Worm (Caenorhabditis elegans) whole organism, L2 larva: Measurements from ENCODE around the gene F10B5.3.
A peak's percentile ranks its signal among the peaks of the same experiment; 100 is the strongest.

Source experiments
- C34F6.9 ChIP-seq: fragments of 150-350 bp; optimal IDR thresholded peaks from 2 replicates; lab custom pipeline; 2014; ENCODE audit warnings: missing biosample characterization, missing genetic modification characterization
- F13H6.1 ChIP-seq: sonication (generic microtip); optimal IDR thresholded peaks from 2 replicates; lab custom pipeline; 2016; ENCODE audit warnings: missing genetic modification characterization, missing compliant biosample characterization
- R02D3.7 ChIP-seq: fragments of 150-350 bp; optimal IDR thresholded peaks from 2 replicates; lab custom pipeline; 2014; ENCODE audit warnings: missing biosample characterization, missing genetic modification characterization
- Y55F3AM.14 ChIP-seq: fragments of 200-800 bp; sonication (Bioruptor generic); optimal IDR thresholded peaks from 2 replicates; lab custom pipeline; 2018; ENCODE audit warnings: mild to moderate bottlenecking, missing genetic modification characterization, missing compliant biosample characterization
- ZK546.5 ChIP-seq: sonication (generic microtip); optimal IDR thresholded peaks from 2 replicates; lab custom pipeline; 2017; ENCODE audit warnings: missing biosample characterization, missing genetic modification characterization
- alr-1 ChIP-seq: fragments of 150-350 bp; optimal IDR thresholded peaks from 2 replicates; lab custom pipeline; 2014; ENCODE audit warnings: missing biosample characterization, missing genetic modification characterization
- aly-2 ChIP-seq: fragments of 150-350 bp; optimal IDR thresholded peaks from 2 replicates; lab custom pipeline; 2014; ENCODE audit warnings: missing biosample characterization, missing genetic modification characterization
- ama-1 ChIP-seq: fragments of 150-350 bp; optimal IDR thresholded peaks from 2 replicates; lab custom pipeline; 2018; ENCODE audit warnings: inconsistent platforms
- blmp-1 ChIP-seq: sonication (generic microtip); optimal IDR thresholded peaks from 2 replicates; lab custom pipeline; 2017; ENCODE audit warnings: missing genetic modification characterization, mild to moderate bottlenecking, missing compliant biosample characterization, antibody characterized with exemption, moderate library complexity; ENCODE audit not compliant: insufficient read depth
- ceh-16 ChIP-seq: fragments of 150-350 bp; optimal IDR thresholded peaks from 2 replicates; lab custom pipeline; 2014; ENCODE audit warnings: missing biosample characterization, missing genetic modification characterization
- ceh-82 ChIP-seq: fragments of 150-350 bp; optimal IDR thresholded peaks from 2 replicates; lab custom pipeline; 2014; ENCODE audit warnings: missing biosample characterization, missing genetic modification characterization
- crh-2 ChIP-seq: sonication (generic microtip); optimal IDR thresholded peaks from 2 replicates; lab custom pipeline; 2017; ENCODE audit warnings: missing biosample characterization, missing genetic modification characterization
- dmd-4 ChIP-seq: sonication (generic microtip); optimal IDR thresholded peaks from 2 replicates; lab custom pipeline; 2017; ENCODE audit warnings: missing biosample characterization, missing genetic modification characterization
- egl-27 ChIP-seq: sonication (generic microtip); optimal IDR thresholded peaks from 3 replicates; lab custom pipeline; 2017; ENCODE audit warnings: missing biosample characterization, missing genetic modification reagents, missing genetic modification characterization
- elt-1 ChIP-seq: fragments of 150-350 bp; optimal IDR thresholded peaks from 2 replicates; lab custom pipeline; 2014; ENCODE audit warnings: missing biosample characterization, missing genetic modification characterization
- elt-3 ChIP-seq: sonication (generic microtip); optimal IDR thresholded peaks from 2 replicates; lab custom pipeline; 2017; ENCODE audit warnings: missing biosample characterization, missing genetic modification characterization
- fos-1 ChIP-seq: fragments of 150-350 bp; optimal IDR thresholded peaks from 2 replicates; lab custom pipeline; 2014; ENCODE audit warnings: missing biosample characterization, missing genetic modification characterization
- gmeb-1 ChIP-seq: fragments of 150-350 bp; optimal IDR thresholded peaks from 2 replicates; lab custom pipeline; 2014; ENCODE audit warnings: missing biosample characterization, missing genetic modification characterization
- lin-11 ChIP-seq: fragments of 150-350 bp; sonication (generic microtip); optimal IDR thresholded peaks from 2 replicates; lab custom pipeline; 2014; ENCODE audit warnings: missing biosample characterization, missing genetic modification characterization, inconsistent platforms, mixed read lengths
- lin-13 ChIP-seq: fragments of 150-350 bp; optimal IDR thresholded peaks from 2 replicates; lab custom pipeline; 2014; ENCODE audit warnings: missing biosample characterization, missing genetic modification reagents, missing genetic modification characterization
- lin-39 ChIP-seq: fragments of 150-350 bp; optimal IDR thresholded peaks from 2 replicates; lab custom pipeline; 2014; ENCODE audit warnings: missing biosample characterization, missing genetic modification reagents, missing genetic modification characterization
- lsy-2 ChIP-seq, 2 experiments: fragments of 150-350 bp in 1 of 2; sonication (generic microtip) in 1 of 2; optimal IDR thresholded peaks; 2 replicates each; lab custom pipeline; 2014 to 2017; ENCODE audit warnings: missing biosample characterization in 2 of 2, missing genetic modification characterization in 2 of 2
- mab-5 ChIP-seq: fragments of 150-350 bp; optimal IDR thresholded peaks from 2 replicates; lab custom pipeline; 2014; ENCODE audit warnings: missing biosample characterization, missing genetic modification characterization
- mbf-1 ChIP-seq: sonication (generic microtip); optimal IDR thresholded peaks from 2 replicates; lab custom pipeline; 2017; ENCODE audit warnings: missing biosample characterization, missing genetic modification characterization
- mdl-1 ChIP-seq, 2 experiments: fragments of 150-350 bp in 1 of 2; sonication (generic microtip) in 1 of 2; optimal IDR thresholded peaks; 2 replicates each; lab custom pipeline; 2017; ENCODE audit warnings: missing biosample characterization in 2 of 2, missing genetic modification characterization in 2 of 2
- nhr-10 ChIP-seq: sonication (generic microtip); optimal IDR thresholded peaks from 2 replicates; lab custom pipeline; 2017; ENCODE audit warnings: missing biosample characterization, missing genetic modification characterization
- nhr-11 ChIP-seq: fragments of 150-350 bp; optimal IDR thresholded peaks from 2 replicates; lab custom pipeline; 2014; ENCODE audit warnings: missing biosample characterization, missing genetic modification characterization
- nhr-12 ChIP-seq: fragments of 150-350 bp; optimal IDR thresholded peaks from 2 replicates; lab custom pipeline; 2014; ENCODE audit warnings: missing biosample characterization, missing genetic modification characterization
- nhr-129 ChIP-seq: fragments of 150-350 bp; optimal IDR thresholded peaks from 2 replicates; lab custom pipeline; 2014; ENCODE audit warnings: missing biosample characterization, missing genetic modification characterization
- nhr-21 ChIP-seq: fragments of 150-350 bp; optimal IDR thresholded peaks from 2 replicates; lab custom pipeline; 2014; ENCODE audit warnings: missing biosample characterization, missing genetic modification characterization
- nhr-23 ChIP-seq: fragments of 150-350 bp; optimal IDR thresholded peaks from 2 replicates; lab custom pipeline; 2014; ENCODE audit warnings: missing biosample characterization, missing genetic modification reagents, missing genetic modification characterization
- nhr-237 ChIP-seq: fragments of 150-350 bp; optimal IDR thresholded peaks from 2 replicates; lab custom pipeline; 2014; ENCODE audit warnings: missing biosample characterization, missing genetic modification characterization
- nhr-25 ChIP-seq: fragments of 150-350 bp; sonication (generic microtip); optimal IDR thresholded peaks from 3 replicates; lab custom pipeline; 2014; ENCODE audit warnings: missing biosample characterization, missing genetic modification characterization
- nhr-6 ChIP-seq: fragments of 150-350 bp; optimal IDR thresholded peaks from 2 replicates; lab custom pipeline; 2014; ENCODE audit warnings: missing biosample characterization, missing genetic modification characterization
- nhr-77 ChIP-seq: fragments of 150-350 bp; optimal IDR thresholded peaks from 2 replicates; lab custom pipeline; 2014; ENCODE audit warnings: missing biosample characterization, missing genetic modification characterization
- peb-1 ChIP-seq: fragments of 150-350 bp; optimal IDR thresholded peaks from 2 replicates; lab custom pipeline; 2014; ENCODE audit warnings: missing biosample characterization, missing genetic modification characterization
- sem-4 ChIP-seq: fragments of 150-350 bp; optimal IDR thresholded peaks from 2 replicates; lab custom pipeline; 2014; ENCODE audit warnings: missing biosample characterization, missing genetic modification reagents, missing genetic modification characterization
- skn-1 ChIP-seq: sonication (generic microtip); optimal IDR thresholded peaks from 2 replicates; lab custom pipeline; 2017; ENCODE audit warnings: missing biosample characterization, missing genetic modification characterization
- sma-3 ChIP-seq: sonication (generic microtip); optimal IDR thresholded peaks from 2 replicates; lab custom pipeline; 2016; ENCODE audit warnings: missing genetic modification reagents, missing genetic modification characterization, missing compliant biosample characterization
- sma-9 ChIP-seq, 2 experiments: fragments of 150-350 bp in 1 of 2; sonication (generic microtip) in 1 of 2; optimal IDR thresholded peaks; 2 replicates each; lab custom pipeline; 2014 to 2016; ENCODE audit warnings: missing genetic modification characterization in 2 of 2, mild to moderate bottlenecking in 1 of 2, missing biosample characterization in 1 of 2, missing compliant biosample characterization in 1 of 2, missing genetic modification reagents in 1 of 2, moderate library complexity in 1 of 2
- snpc-4 ChIP-seq: fragments of 150-350 bp; optimal IDR thresholded peaks from 2 replicates; lab custom pipeline; 2014; ENCODE audit warnings: missing biosample characterization, missing genetic modification characterization
- unc-39 ChIP-seq: fragments of 150-350 bp; optimal IDR thresholded peaks from 2 replicates; lab custom pipeline; 2014; ENCODE audit warnings: missing biosample characterization, missing genetic modification characterization
- unc-55 ChIP-seq: fragments of 150-350 bp; sonication (generic microtip); optimal IDR thresholded peaks from 3 replicates; lab custom pipeline; 2014; ENCODE audit warnings: missing biosample characterization, missing genetic modification reagents, missing genetic modification characterization
- unc-62 ChIP-seq: fragments of 150-350 bp; optimal IDR thresholded peaks from 2 replicates; lab custom pipeline; 2014; ENCODE audit warnings: missing biosample characterization, missing genetic modification reagents, missing genetic modification characterization
- zag-1 ChIP-seq: fragments of 150-350 bp; optimal IDR thresholded peaks from 2 replicates; lab custom pipeline; 2014; ENCODE audit warnings: missing biosample characterization, missing genetic modification characterization
- ztf-1 ChIP-seq: fragments of 200-800 bp; sonication (Bioruptor generic); conservative IDR thresholded peaks from 2 replicates; pipeline ENCODE4 v1.3.6; 2022; ENCODE audit warnings: missing genetic modification characterization, missing compliant biosample characterization
- ztf-11 ChIP-seq: sonication (generic microtip); optimal IDR thresholded peaks from 2 replicates; lab custom pipeline; 2017; ENCODE audit warnings: missing biosample characterization, missing genetic modification characterization
- ztf-4 ChIP-seq: fragments of 150-350 bp; optimal IDR thresholded peaks from 2 replicates; lab custom pipeline; 2014; ENCODE audit warnings: missing biosample characterization, missing genetic modification characterization

The F10B5.3 gene

ce11 chrII:8185016-8185493, 35.2 kb upstream of the F10B5.3 start, which contains the start of the genes mig-5 and cct-1:
Gene mig-5, minus strand, starts transcription at chrII:8185023.
Gene cct-1, plus strand, starts transcription at chrII:8185443.
- peak; percentile 98 for TF ChIP-seq sma-3
- peak; percentile 98 for TF ChIP-seq gmeb-1 (tag; lab: Kevin White, UChicago)
- TF ChIP-seq ztf-1, result no peak
- peak; percentile 71 for TF ChIP-seq Y55F3AM.14 (GFP tag; lab: Kevin White, UChicago)
- TF ChIP-seq ceh-16, result peak; percentile 92
- TF ChIP-seq snpc-4, result peak; percentile 90
- peak; percentile 75 for TF ChIP-seq blmp-1 (tag; lab: Kevin White, UChicago)
- peak; percentile 94 for TF ChIP-seq zag-1 (tag; lab: Kevin White, UChicago)
- TF ChIP-seq unc-55 (GFP tag; lab: Kevin White, UChicago), result peak; percentile 100
- TF ChIP-seq C34F6.9, result peak; percentile 99
- TF ChIP-seq ztf-4 (tag; lab: Kevin White, UChicago), result peak; percentile 98
- peak; percentile 98 for TF ChIP-seq lin-11 (tag; lab: Kevin White, UChicago)
- peak; percentile 84 for TF ChIP-seq nhr-237
- peak; percentile 89 for TF ChIP-seq unc-62 (GFP tag; lab: Kevin White, UChicago)
- TF ChIP-seq ama-1, result peak; percentile 41
- peak; percentile 99 to 100 for TF ChIP-seq lsy-2 (tag; optimal IDR thresholded peaks at IDR 0.05; lab: Kevin White, UChicago)
- TF ChIP-seq nhr-6 (tag; lab: Kevin White, UChicago), result peak; percentile 97
- TF ChIP-seq ceh-82 (tag; lab: Kevin White, UChicago), result peak; percentile 91
- peak; percentile 50 for TF ChIP-seq mbf-1 (tag; lab: Kevin White, UChicago)
- TF ChIP-seq mdl-1 (tag; optimal IDR thresholded peaks at IDR 0.05; lab: Kevin White, UChicago), result peak in 1 of 2 experiments; percentile 78
- TF ChIP-seq nhr-25 (tag; lab: Kevin White, UChicago), result peak; percentile 99
- peak; percentile 85 for TF ChIP-seq nhr-10 (tag; lab: Kevin White, UChicago)
- peak; percentile 99 for TF ChIP-seq sem-4
- peak; percentile 83 for TF ChIP-seq R02D3.7 (tag; lab: Kevin White, UChicago)
- TF ChIP-seq nhr-77, result peak; percentile 86
- TF ChIP-seq peb-1 (tag; lab: Kevin White, UChicago), result no peak
- TF ChIP-seq aly-2 (tag; lab: Kevin White, UChicago), result no peak
- TF ChIP-seq elt-1 (tag; lab: Kevin White, UChicago), result peak; percentile 16
- TF ChIP-seq lin-39 (tag; lab: Kevin White, UChicago), result no peak
- TF ChIP-seq dmd-4 (tag; lab: Kevin White, UChicago), result peak; percentile 41
- TF ChIP-seq fos-1 (tag; lab: Kevin White, UChicago), result peak; percentile 90
- peak; percentile 97 for TF ChIP-seq nhr-21 (tag; lab: Kevin White, UChicago)
- TF ChIP-seq mab-5 (tag; lab: Kevin White, UChicago), result peak; percentile 97
- TF ChIP-seq ztf-11, result peak; percentile 51
- TF ChIP-seq nhr-12 (tag; lab: Kevin White, UChicago), result peak; percentile 42
- peak; percentile 63 for TF ChIP-seq skn-1
- peak; percentile 90 for TF ChIP-seq ZK546.5 (tag; lab: Kevin White, UChicago)
- no peak for TF ChIP-seq unc-39 (tag; lab: Kevin White, UChicago)
- peak; percentile 96 for TF ChIP-seq F13H6.1 (tag; lab: Kevin White, UChicago)
- peak; percentile 94 for TF ChIP-seq nhr-129 (tag; lab: Kevin White, UChicago)
- TF ChIP-seq elt-3 (tag; lab: Kevin White, UChicago), result no peak
- no peak for TF ChIP-seq nhr-23 (tag; lab: Kevin White, UChicago)
- peak; percentile 9 for TF ChIP-seq alr-1 (tag; lab: Kevin White, UChicago)
- TF ChIP-seq nhr-11, result peak; percentile 48
- peak; percentile 98 for TF ChIP-seq sma-9 (GFP tag; optimal IDR thresholded peaks at IDR 0.05; lab: Kevin White, UChicago)
- TF ChIP-seq sma-9 (tag; optimal IDR thresholded peaks at IDR 0.05; lab: Kevin White, UChicago), result no peak
- peak; percentile 99 for TF ChIP-seq crh-2 (tag; lab: Kevin White, UChicago)
- peak; percentile 97 for TF ChIP-seq lin-13 (GFP tag; lab: Kevin White, UChicago)
- peak; percentile 91 for TF ChIP-seq egl-27
